3 fruit fly cellular contexts compared by ENCODE assay signal in genomic region chr3L:6498602-6499001, dm6.
TF ChIP-seq lines count a peak whose summit lies in the region.

No protein-coding gene starts in this region.

- no peak for TF ChIP-seq CTCF in whole organism, embryonic (GFP tag; optimal IDR thresholded peaks at IDR 0.05; lab: Kevin White, UChicago)

TF ChIP-seq in whole organism, embryonic, 481 proteins besides CTCF, POLR2A, EP300 and RAD21 (continues in another document):
- TF ChIP-seq gem (tag; optimal IDR thresholded peaks at IDR 0.05; lab: Kevin White, UChicago) (peak; percentile 30), CG11504 (tag; optimal IDR thresholded peaks at IDR 0.05; lab: Kevin White, UChicago) (peak; percentile 17), CG10959 (GFP tag; IDR thresholded peaks at IDR 0.05; lab: Robert Waterston, UW) (no peak), unpg (GFP tag; optimal IDR thresholded peaks at IDR 0.05; lab: Kevin White, UChicago) (peak; percentile 20), zf30C (GFP tag; optimal IDR thresholded peaks at IDR 0.05; lab: Kevin White, UChicago) (peak; percentile 12), dmrt11E (tag; optimal IDR thresholded peaks at IDR 0.05; lab: Kevin White, UChicago) (peak; percentile 35), phol (tag; optimal IDR thresholded peaks at IDR 0.05; lab: Kevin White, UChicago) (peak; percentile 33), Xrp1 (GFP tag; IDR thresholded peaks at IDR 0.05; lab: Robert Waterston, UW) (peak; percentile 60; the same call in 1 of the 2 replicates), bsh (GFP tag; optimal IDR thresholded peaks at IDR 0.05; lab: Kevin White, UChicago) (peak in 1 of 2 experiments; percentile 15), CG10267 (tag; optimal IDR thresholded peaks at IDR 0.05; lab: Kevin White, UChicago) (peak; percentile 20), CG9727 (GFP tag; optimal IDR thresholded peaks at IDR 0.05; lab: Kevin White, UChicago) (peak; percentile 5), prd (optimal IDR thresholded peaks at IDR 0.05; lab: Kevin White, UChicago) (no peak), prd (GFP tag; IDR thresholded peaks at IDR 0.05; lab: Robert Waterston, UW) (peak; percentile 58; the same call in 1 of the 3 replicates), TFAM (GFP tag; optimal IDR thresholded peaks at IDR 0.05; lab: Kevin White, UChicago) (no peak), lola (GFP tag; optimal IDR thresholded peaks at IDR 0.05; lab: Kevin White, UChicago) (peak in 1 of 3 experiments; percentile 24), Nf-YB (GFP tag; optimal IDR thresholded peaks at IDR 0.05; lab: Kevin White, UChicago) (no peak), CG18476 (GFP tag; optimal IDR thresholded peaks at IDR 0.05; lab: Kevin White, UChicago) (no peak), CG4617 (GFP tag; optimal IDR thresholded peaks at IDR 0.05; lab: Kevin White, UChicago; ENCODE audit: borderline replicate concordance) (no peak), sens (GFP tag; lab: Kevin White, UChicago) (peak; percentile 78), D (optimal IDR thresholded peaks at IDR 0.05; lab: Kevin White, UChicago) (no peak), D (GFP tag; optimal IDR thresholded peaks at IDR 0.05; lab: Kevin White, UChicago) (peak; percentile 15), CG15696 (tag; optimal IDR thresholded peaks at IDR 0.05; lab: Kevin White, UChicago) (peak; percentile 28), CG12391 (tag; optimal IDR thresholded peaks at IDR 0.05; lab: Kevin White, UChicago) (peak; percentile 7), zen (tag; optimal IDR thresholded peaks at IDR 0.05; lab: Kevin White, UChicago) (peak; percentile 7), CG13287 (GFP tag; IDR thresholded peaks at IDR 0.05; lab: Robert Waterston, UW; ENCODE audit: partially characterized antibody) (no peak), trem (tag; optimal IDR thresholded peaks at IDR 0.05; lab: Kevin White, UChicago) (peak; percentile 9), row (GFP tag; IDR thresholded peaks at IDR 0.05; lab: Robert Waterston, UW) (peak; percentile 30; the same call in 1 of the 3 replicates), CG10979 (tag; optimal IDR thresholded peaks at IDR 0.05; lab: Kevin White, UChicago) (peak; percentile 54), cad (GFP tag; optimal IDR thresholded peaks at IDR 0.05; lab: Kevin White, UChicago) (peak; percentile 20), CG18262 (tag; optimal IDR thresholded peaks at IDR 0.05; lab: Kevin White, UChicago) (peak; percentile 21)

TF ChIP-seq in whole organism, prepupa, 60 proteins besides CTCF, POLR2A, EP300 and RAD21:
- peak; percentile 57 for TF ChIP-seq Eip78C (GFP tag; lab: Kevin White, UChicago)
- peak; percentile 26 for TF ChIP-seq CG32006 (GFP tag; optimal IDR thresholded peaks at IDR 0.05; lab: Kevin White, UChicago)
- TF ChIP-seq CG6163 (GFP tag; IDR thresholded peaks at IDR 0.05; lab: Robert Waterston, UW): 0 out of 3 replicates have a peak, but pooled peaks have one; percentile 25
- TF ChIP-seq CG3919 (GFP tag; optimal IDR thresholded peaks at IDR 0.05; lab: Kevin White, UChicago): peak; percentile 9
- no peak for TF ChIP-seq CG16779 (tag; optimal IDR thresholded peaks at IDR 0.05; lab: Kevin White, UChicago)
- no peak for TF ChIP-seq CG4318 (GFP tag; optimal IDR thresholded peaks at IDR 0.05; lab: Kevin White, UChicago)
- TF ChIP-seq Hr4 (GFP tag; optimal IDR thresholded peaks at IDR 0.05; lab: Kevin White, UChicago): peak; percentile 4
- TF ChIP-seq pdm3 (GFP tag; optimal IDR thresholded peaks at IDR 0.05; lab: Kevin White, UChicago): peak; percentile 12
- peak; percentile 1 for TF ChIP-seq OdsH (GFP tag; optimal IDR thresholded peaks at IDR 0.05; lab: Kevin White, UChicago)
- peak; percentile 11 for TF ChIP-seq Ets96B (tag; optimal IDR thresholded peaks at IDR 0.05; lab: Kevin White, UChicago)
- no peak for TF ChIP-seq CG34406 (GFP tag; optimal IDR thresholded peaks at IDR 0.05; lab: Kevin White, UChicago)
TF ChIP-seq in whole organism, prepupa: peak in this region for 8.

TF ChIP-seq in whole organism, pupa, 21 proteins besides CTCF, POLR2A, EP300 and RAD21:
- TF ChIP-seq CG8301 (tag; optimal IDR thresholded peaks at IDR 0.05; lab: Kevin White, UChicago) (peak; percentile 2), Pif1A (GFP tag; optimal IDR thresholded peaks at IDR 0.05; lab: Kevin White, UChicago) (no peak), CG14655 (GFP tag; optimal IDR thresholded peaks at IDR 0.05; lab: Kevin White, UChicago) (peak; percentile 9), Snoo (tag; optimal IDR thresholded peaks at IDR 0.05; lab: Kevin White, UChicago) (no peak), CG17806 (tag; optimal IDR thresholded peaks at IDR 0.05; lab: Kevin White, UChicago) (peak; percentile 3), CG32121 (GFP tag; IDR thresholded peaks at IDR 0.05; lab: Robert Waterston, UW) (no peak), CG8159 (tag; optimal IDR thresholded peaks at IDR 0.05; lab: Kevin White, UChicago) (peak; percentile 29)
